Fruit fly (Drosophila melanogaster) whole organism, pupa: ENCODE data around the gene sofe.
A peak's percentile ranks its signal among the peaks of the same experiment; 100 is the strongest.

Source experiments
- CG10348 ChIP-seq: fragments of 200-800 bp; sonication (Bioruptor generic); IDR thresholded peaks from 2 replicates; pipeline ENCODE4 v1.3.6; 2022; ENCODE audit warnings: missing biosample characterization, missing genetic modification characterization
- CG12605 ChIP-seq: fragments of 200-800 bp; sonication (Bioruptor generic); IDR thresholded peaks from 2 replicates; pipeline ENCODE4 v1.3.6; 2022; ENCODE audit warnings: missing biosample characterization, missing genetic modification characterization
- CG13204 ChIP-seq: fragments of 200-800 bp; sonication (Bioruptor generic); optimal IDR thresholded peaks from 2 replicates; lab custom pipeline; 2018; ENCODE audit warnings: missing biosample characterization, mild to moderate bottlenecking, missing genetic modification characterization, moderate library complexity
- CG14655 ChIP-seq: fragments of 200-800 bp; sonication (Bioruptor generic); optimal IDR thresholded peaks from 3 replicates; lab custom pipeline; 2017; ENCODE audit warnings: mild to moderate bottlenecking, missing biosample characterization, missing genetic modification reagents, missing genetic modification characterization
- CG15710 ChIP-seq: fragments of 200-800 bp; sonication (Bioruptor generic); optimal IDR thresholded peaks from 2 replicates; lab custom pipeline; 2018; ENCODE audit warnings: missing biosample characterization, mild to moderate bottlenecking, missing genetic modification characterization, moderate library complexity
- CG17806 ChIP-seq: fragments of 200-800 bp; sonication (Bioruptor generic); optimal IDR thresholded peaks from 2 replicates; lab custom pipeline; 2018; ENCODE audit warnings: missing biosample characterization, mild to moderate bottlenecking, missing genetic modification characterization, moderate library complexity
- CG32121 ChIP-seq: fragments of 200-800 bp; sonication (Bioruptor generic); IDR thresholded peaks from 2 replicates; pipeline ENCODE4 v1.3.6; 2022; ENCODE audit warnings: missing biosample characterization, missing genetic modification characterization
- CG34367 ChIP-seq: fragments of 200-800 bp; sonication (Bioruptor generic); optimal IDR thresholded peaks from 2 replicates; lab custom pipeline; 2018; ENCODE audit warnings: missing biosample characterization, mild to moderate bottlenecking, missing genetic modification characterization
- CG4496 ChIP-seq: fragments of 200-800 bp; sonication (Bioruptor generic); IDR thresholded peaks from 3 replicates; pipeline ENCODE4 v1.3.6; 2022; ENCODE audit warnings: missing biosample characterization, missing genetic modification characterization
- CG8159 ChIP-seq: fragments of 200-800 bp; sonication (Bioruptor generic); optimal IDR thresholded peaks from 3 replicates; lab custom pipeline; 2018; ENCODE audit warnings: missing biosample characterization, mild to moderate bottlenecking, missing genetic modification characterization, moderate library complexity
- CG8301 ChIP-seq: fragments of 200-800 bp; sonication (Bioruptor generic); optimal IDR thresholded peaks from 2 replicates; lab custom pipeline; 2018; ENCODE audit warnings: missing biosample characterization, mild to moderate bottlenecking, missing genetic modification characterization
- CG9948 ChIP-seq: fragments of 200-800 bp; sonication (Bioruptor generic); optimal IDR thresholded peaks from 2 replicates; lab custom pipeline; 2018; ENCODE audit warnings: missing biosample characterization, mild to moderate bottlenecking, missing genetic modification characterization, moderate library complexity
- D1 ChIP-seq: fragments of 200-800 bp; sonication (Bioruptor generic); optimal IDR thresholded peaks from 2 replicates; lab custom pipeline; 2018; ENCODE audit warnings: missing biosample characterization, mild to moderate bottlenecking, missing genetic modification characterization, moderate library complexity
- EcR ChIP-seq: fragments of 200-800 bp; sonication (Bioruptor generic); optimal IDR thresholded peaks from 3 replicates; lab custom pipeline; 2019; ENCODE audit warnings: missing biosample characterization, missing genetic modification characterization, mild to moderate bottlenecking, moderate library complexity, missing genetic modification reagents
- Ets98B ChIP-seq: fragments of 200-800 bp; sonication (Bioruptor generic); IDR thresholded peaks from 2 replicates; pipeline ENCODE4 v1.3.6; 2022; ENCODE audit warnings: missing biosample characterization, missing genetic modification characterization
- Pif1A ChIP-seq: fragments of 200-800 bp; sonication (Bioruptor generic); optimal IDR thresholded peaks from 3 replicates; lab custom pipeline; 2016; ENCODE audit warnings: missing biosample characterization, missing genetic modification characterization
- Pif1B ChIP-seq: fragments of 200-800 bp; sonication (Bioruptor generic); optimal IDR thresholded peaks from 3 replicates; lab custom pipeline; 2016; ENCODE audit warnings: missing biosample characterization, missing genetic modification characterization
- Snoo ChIP-seq: fragments of 200-800 bp; sonication (Bioruptor generic); optimal IDR thresholded peaks from 3 replicates; lab custom pipeline; 2017; ENCODE audit warnings: missing biosample characterization, mild to moderate bottlenecking, missing genetic modification characterization, inconsistent platforms
- fd96Ca ChIP-seq: fragments of 200-800 bp; sonication (Bioruptor generic); IDR thresholded peaks from 3 replicates; pipeline ENCODE4 v1.3.6; 2022; ENCODE audit warnings: missing biosample characterization, missing genetic modification characterization
- gl ChIP-seq: fragments of 200-800 bp; sonication (Bioruptor generic); optimal IDR thresholded peaks from 2 replicates; lab custom pipeline; 2018; ENCODE audit warnings: missing biosample characterization, mild to moderate bottlenecking, missing genetic modification characterization
- rn ChIP-seq: fragments of 200-800 bp; sonication (Bioruptor generic); IDR thresholded peaks from 2 replicates; pipeline ENCODE4 v1.3.6; 2022; ENCODE audit warnings: missing biosample characterization, missing genetic modification characterization

The sofe gene

DNA sequence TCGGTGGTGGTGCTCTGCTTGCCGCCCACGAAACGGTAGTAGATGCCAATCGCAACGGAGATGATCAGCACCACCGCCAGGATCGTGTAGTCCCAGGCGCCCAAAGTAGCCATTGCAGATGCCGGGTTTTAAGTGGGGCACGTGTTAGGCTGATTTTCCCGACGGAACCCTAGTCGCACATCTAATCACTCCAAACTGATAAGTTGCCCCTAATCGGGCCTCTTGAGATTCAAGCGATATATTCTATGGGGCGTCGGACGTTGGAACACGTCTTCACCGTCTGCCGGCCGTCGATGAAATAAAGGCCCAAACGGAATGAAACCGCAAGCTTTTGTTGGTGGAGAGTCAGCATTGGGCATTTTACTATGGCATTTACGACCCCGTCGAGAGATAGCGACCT is 12.4 kb downstream of the sofe start, which contains the start of gene CG32669:
CG32669 (minus strand) TSS at position 275 of the 400 bp plus-strand sequence.
- TF ChIP-seq CG34367 (tag; lab: Kevin White, UChicago) (no peak), CG14655 (GFP tag; lab: Kevin White, UChicago) (no peak), Pif1A (GFP tag; lab: Kevin White, UChicago) (no peak)

- TF ChIP-seq D1: no peak
- TF ChIP-seq CG4496 (GFP tag; lab: Robert Waterston, UW): 0 out of 3 replicates have a peak, but pooled peaks have one; percentile 9
- no peak for TF ChIP-seq CG15710 (tag; lab: Kevin White, UChicago)
- no peak for TF ChIP-seq CG34367 (tag; lab: Kevin White, UChicago)
- TF ChIP-seq Ets98B: no peak
- no peak for TF ChIP-seq CG8301 (tag; lab: Kevin White, UChicago)
- no peak for TF ChIP-seq CG13204
Observed at dm6 chrX:10841717-10842255, 15.4 kb downstream of the sofe start, which contains the start of gene CG15209. Gene CG15209, plus strand, starts transcription at chrX:10842205.

dm6 chrX:10840892-10841564 is 16.2 kb downstream of the sofe start:
- no peak for TF ChIP-seq CG32121 (GFP tag; lab: Robert Waterston, UW)
- TF ChIP-seq EcR (GFP tag; lab: Kevin White, UChicago): peak; percentile 0
- TF ChIP-seq Ets98B: no peak

DNA sequence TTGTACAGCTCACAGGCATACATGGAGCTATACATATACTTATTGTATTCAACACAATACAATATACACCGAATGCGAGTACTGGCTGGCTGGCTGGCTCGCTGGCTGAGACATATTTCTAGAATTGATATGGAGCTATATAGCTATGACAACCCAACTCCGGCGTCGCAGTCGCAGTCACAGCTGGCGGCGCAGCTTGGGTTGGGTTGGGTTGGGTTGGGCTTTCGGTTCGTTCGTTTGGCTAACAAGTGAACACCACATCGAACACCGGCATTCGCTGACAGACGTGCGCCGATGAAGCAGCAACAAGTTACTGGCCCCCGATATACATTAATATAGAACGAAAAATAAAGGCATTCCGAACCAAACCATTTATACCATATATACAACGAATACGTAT is 18.3 kb downstream of the sofe start, which contains the start of gene CG15210:
CG15210 (plus strand) TSS at position 269 of the 400 bp plus-strand sequence.
- TF ChIP-seq D1 (no peak), EcR (GFP tag; lab: Kevin White, UChicago) (no peak), CG14655 (GFP tag; lab: Kevin White, UChicago) (no peak), CG4496 (GFP tag; lab: Robert Waterston, UW) (no peak), Snoo (tag; lab: Kevin White, UChicago) (no peak), CG10348 (GFP tag; lab: Robert Waterston, UW) (no peak), Pif1B (GFP tag; lab: Kevin White, UChicago) (no peak), CG13204 (no peak), CG15710 (tag; lab: Kevin White, UChicago) (no peak), CG12605 (GFP tag; lab: Robert Waterston, UW) (no peak), CG8301 (tag; lab: Kevin White, UChicago) (no peak), fd96Ca (GFP tag; lab: Robert Waterston, UW) (no peak)

DNA sequence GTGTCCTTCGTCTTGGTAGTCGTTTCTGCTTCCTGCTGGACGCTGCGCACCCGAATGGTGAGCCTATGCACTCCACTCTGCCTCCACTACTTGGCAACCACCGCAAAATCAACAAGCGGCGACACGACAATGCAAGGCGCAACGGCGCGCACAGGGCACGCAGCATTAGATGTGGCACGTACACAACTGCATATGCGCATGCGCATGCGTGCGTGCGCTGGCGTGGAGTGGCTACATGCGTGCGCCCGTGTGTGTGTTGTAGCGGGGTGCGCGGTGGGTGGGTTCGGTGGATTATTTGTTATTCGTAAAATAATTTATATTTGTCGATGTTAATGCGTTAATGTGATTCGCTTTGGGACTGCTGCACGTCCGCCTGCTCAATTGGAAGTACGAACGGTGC is 21.6 kb downstream of the sofe start:
- TF ChIP-seq CG17806 (tag; lab: Kevin White, UChicago) (no peak), Ets98B (no peak), CG10348 (GFP tag; lab: Robert Waterston, UW) (no peak)
- TF ChIP-seq, all 21 proteins: peak for 0

DNA sequence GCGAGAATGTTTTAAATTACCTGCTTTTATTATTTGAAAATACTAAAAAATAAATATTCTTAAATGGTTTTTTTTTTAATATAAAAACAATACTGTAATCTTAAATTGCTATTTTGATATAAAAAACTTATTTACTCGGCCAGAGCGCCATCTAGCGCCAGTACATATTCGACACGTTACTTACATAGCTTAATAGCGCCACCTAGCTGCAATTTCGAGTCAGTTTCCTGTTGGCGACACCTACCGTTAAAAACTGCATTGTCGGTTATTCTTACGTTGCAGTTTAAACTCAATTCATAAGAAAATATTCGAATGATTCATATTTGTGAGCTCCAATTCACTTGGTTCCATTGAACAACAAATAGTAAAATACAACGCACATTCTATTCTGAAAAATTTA is 24.8 kb downstream of the sofe start:
- peak; percentile 73 for TF ChIP-seq D1
- no peak for TF ChIP-seq CG8159
- TF ChIP-seq CG32121 (GFP tag; lab: Robert Waterston, UW): no peak
- TF ChIP-seq CG4496 (GFP tag; lab: Robert Waterston, UW): no peak
- TF ChIP-seq rn (GFP tag; lab: Robert Waterston, UW): no peak
- no peak for TF ChIP-seq CG9948 (tag; lab: Kevin White, UChicago)
- no peak for TF ChIP-seq CG10348 (GFP tag; lab: Robert Waterston, UW)
- TF ChIP-seq Snoo (tag; lab: Kevin White, UChicago): peak; percentile 36
- no peak for TF ChIP-seq Pif1B (GFP tag; lab: Kevin White, UChicago)
- TF ChIP-seq CG12605 (GFP tag; lab: Robert Waterston, UW): no peak
- TF ChIP-seq Ets98B: no peak
- no peak for TF ChIP-seq Pif1A (GFP tag; lab: Kevin White, UChicago)
- no peak for TF ChIP-seq CG34367 (tag; lab: Kevin White, UChicago)
- peak; percentile 6 for TF ChIP-seq CG17806 (tag; lab: Kevin White, UChicago)

- TF ChIP-seq CG8301 (tag; lab: Kevin White, UChicago): no peak
- peak; percentile 16 for TF ChIP-seq CG15710 (tag; lab: Kevin White, UChicago)
- TF ChIP-seq CG13204: no peak
- no peak for TF ChIP-seq EcR (GFP tag; lab: Kevin White, UChicago)
- TF ChIP-seq CG14655 (GFP tag; lab: Kevin White, UChicago): no peak
- TF ChIP-seq CG34367 (tag; lab: Kevin White, UChicago): peak; percentile 2
- TF ChIP-seq rn (GFP tag; lab: Robert Waterston, UW): no peak
- no peak for TF ChIP-seq CG4496 (GFP tag; lab: Robert Waterston, UW)
- TF ChIP-seq CG17806 (tag; lab: Kevin White, UChicago): peak; percentile 15
- no peak for TF ChIP-seq Pif1B (GFP tag; lab: Kevin White, UChicago)
- no peak for TF ChIP-seq D1
- TF ChIP-seq fd96Ca (GFP tag; lab: Robert Waterston, UW): no peak
- no peak for TF ChIP-seq CG32121 (GFP tag; lab: Robert Waterston, UW)
- no peak for TF ChIP-seq CG10348 (GFP tag; lab: Robert Waterston, UW)
- no peak for TF ChIP-seq gl (tag; lab: Kevin White, UChicago)
- peak; percentile 30 for TF ChIP-seq CG9948 (tag; lab: Kevin White, UChicago)
- TF ChIP-seq CG12605 (GFP tag; lab: Robert Waterston, UW): no peak
- TF ChIP-seq Pif1A (GFP tag; lab: Kevin White, UChicago): no peak
- no peak for TF ChIP-seq Snoo (tag; lab: Kevin White, UChicago)
- no peak for TF ChIP-seq Ets98B
- TF ChIP-seq CG8159: peak; percentile 60
Observed at dm6 chrX:10827301-10827700, 29.9 kb downstream of the sofe start.
